Fruit fly (Drosophila melanogaster) whole organism, embryonic: ENCODE data around the gene CG5196.

ENCODE experiments used
- Antp ChIP-seq: fragments of 200-800 bp; sonication (Bioruptor generic); optimal IDR thresholded peaks from 3 replicates; lab custom pipeline; 2016; ENCODE audit warnings: missing biosample characterization, missing genetic modification characterization
- Bteb2 ChIP-seq: fragments of 200-800 bp; sonication (Bioruptor generic); optimal IDR thresholded peaks from 2 replicates; lab custom pipeline; 2016; ENCODE audit warnings: missing biosample characterization, missing genetic modification characterization
- CG10543 ChIP-seq: fragments of 200-800 bp; sonication (Bioruptor generic); optimal IDR thresholded peaks from 3 replicates; lab custom pipeline; 2017; ENCODE audit warnings: missing biosample characterization, mild to moderate bottlenecking, missing genetic modification characterization, moderate library complexity
- CG12769 ChIP-seq: fragments of 200-800 bp; sonication (Bioruptor generic); optimal IDR thresholded peaks from 2 replicates; lab custom pipeline; 2019; ENCODE audit warnings: missing biosample characterization, mild to moderate bottlenecking, missing genetic modification characterization, moderate library complexity
- CG13287 ChIP-seq: fragments of 200-800 bp; sonication (Bioruptor generic); IDR thresholded peaks from 2 replicates; pipeline ENCODE4 v1.3.6; 2022; ENCODE audit warnings: missing biosample characterization, missing genetic modification characterization; ENCODE audit not compliant: partially characterized antibody
- CG13894 ChIP-seq: fragments of 200-800 bp; sonication (Bioruptor generic); optimal IDR thresholded peaks from 3 replicates; lab custom pipeline; 2018; ENCODE audit warnings: missing biosample characterization, mild to moderate bottlenecking, missing genetic modification characterization, moderate library complexity
- CG14050 ChIP-seq: fragments of 200-800 bp; sonication (Bioruptor generic); IDR thresholded peaks from 3 replicates; pipeline ENCODE4 v1.3.6; 2022; ENCODE audit warnings: missing biosample characterization, missing genetic modification characterization
- CG14710 ChIP-seq: fragments of 200-800 bp; sonication (Bioruptor generic); optimal IDR thresholded peaks from 3 replicates; lab custom pipeline; 2019; ENCODE audit warnings: missing biosample characterization, mild to moderate bottlenecking, missing genetic modification characterization, moderate library complexity
- CG17359 ChIP-seq: fragments of 200-800 bp; sonication (Bioruptor generic); optimal IDR thresholded peaks from 3 replicates; lab custom pipeline; 2018; ENCODE audit warnings: missing biosample characterization, mild to moderate bottlenecking, missing genetic modification characterization, moderate library complexity
- CG18011 ChIP-seq: fragments of 200-800 bp; sonication (Bioruptor generic); optimal IDR thresholded peaks from 2 replicates; lab custom pipeline; 2017; ENCODE audit warnings: missing biosample characterization, missing genetic modification characterization, mild to moderate bottlenecking, moderate library complexity, missing genotype
- CG18476 ChIP-seq: fragments of 200-800 bp; sonication (Bioruptor generic); optimal IDR thresholded peaks from 2 replicates; lab custom pipeline; 2016; ENCODE audit warnings: missing biosample characterization, mild to moderate bottlenecking, missing genetic modification characterization
- CG32532 ChIP-seq: fragments of 200-800 bp; sonication (Bioruptor generic); IDR thresholded peaks from 2 replicates; pipeline ENCODE4 v1.3.6; 2022; ENCODE audit warnings: missing biosample characterization, missing genetic modification characterization
- CG34422 ChIP-seq: fragments of 200-800 bp; sonication (Bioruptor generic); IDR thresholded peaks from 3 replicates; pipeline ENCODE4 v1.3.6; 2022; ENCODE audit warnings: missing biosample characterization, missing genetic modification characterization
- CG7372 ChIP-seq: fragments of 200-800 bp; sonication (Bioruptor generic); IDR thresholded peaks from 2 replicates; pipeline ENCODE4 v1.3.6; 2022; ENCODE audit warnings: missing biosample characterization, missing genetic modification characterization
- CG7839 ChIP-seq: fragments of 200-800 bp; sonication (Bioruptor generic); optimal IDR thresholded peaks from 3 replicates; lab custom pipeline; 2018; ENCODE audit warnings: missing biosample characterization, mild to moderate bottlenecking, missing genetic modification characterization, moderate library complexity
- CG9876 ChIP-seq: fragments of 200-800 bp; sonication (Bioruptor generic); optimal IDR thresholded peaks from 2 replicates; lab custom pipeline; 2016; ENCODE audit warnings: missing biosample characterization, missing genetic modification characterization
- Dek ChIP-seq: fragments of 200-800 bp; sonication (Bioruptor generic); optimal IDR thresholded peaks from 3 replicates; lab custom pipeline; 2019; ENCODE audit warnings: missing biosample characterization, mild to moderate bottlenecking, missing genetic modification characterization, moderate library complexity
- Ets65A ChIP-seq: fragments of 200-800 bp; sonication (Bioruptor generic); peaks from one replicate; lab custom pipeline; 2016; ENCODE audit warnings: missing biosample characterization, missing genetic modification characterization
- H15 ChIP-seq: fragments of 200-800 bp; sonication (Bioruptor generic); IDR thresholded peaks from 3 replicates; pipeline ENCODE4 v1.3.6; 2022; ENCODE audit warnings: missing biosample characterization, missing genetic modification characterization
- HLH3B ChIP-seq: fragments of 200-800 bp; sonication (Bioruptor generic); IDR thresholded peaks from 2 replicates; pipeline ENCODE4 v1.3.6; 2022; ENCODE audit warnings: missing biosample characterization, missing genetic modification characterization
- Hr78 ChIP-seq, 2 experiments: fragments of 200-800 bp in 1 of 2; fragments of >200 bp in 1 of 2; sonication (Bioruptor generic) in 1 of 2; optimal IDR thresholded peaks; 2 replicates each; lab custom pipeline; 2017 to 2019; ENCODE audit warnings: missing biosample characterization in 2 of 2, missing genetic modification characterization in 2 of 2, mild to moderate bottlenecking in 1 of 2, moderate library complexity in 1 of 2
- Kr ChIP-seq: fragments of 200-800 bp; sonication (Bioruptor generic); optimal IDR thresholded peaks from 2 replicates; lab custom pipeline; 2017; ENCODE audit warnings: missing biosample characterization, mild to moderate bottlenecking, missing genetic modification characterization
- Mrtf ChIP-seq: fragments of 200-800 bp; sonication (Bioruptor generic); IDR thresholded peaks from 3 replicates; pipeline ENCODE4 v1.3.6; 2022; ENCODE audit warnings: missing biosample characterization, missing genetic modification characterization
- NFAT ChIP-seq: fragments of 200-800 bp; sonication (Bioruptor generic); IDR thresholded peaks from 2 replicates; pipeline ENCODE4 v1.3.6; 2022; ENCODE audit warnings: missing biosample characterization, missing genetic modification characterization
- NfI ChIP-seq: fragments of 200-800 bp; sonication (Bioruptor generic); optimal IDR thresholded peaks from 3 replicates; lab custom pipeline; 2018; ENCODE audit warnings: missing biosample characterization, mild to moderate bottlenecking, missing genetic modification characterization, moderate library complexity
- Opbp ChIP-seq: fragments of 200-800 bp; sonication (Bioruptor generic); IDR thresholded peaks from 3 replicates; pipeline ENCODE4 v1.3.6; 2022; ENCODE audit warnings: missing biosample characterization, missing genetic modification characterization; ENCODE audit not compliant: partially characterized antibody
- Optix ChIP-seq: fragments of 200-800 bp; sonication (Bioruptor generic); IDR thresholded peaks from 3 replicates; pipeline ENCODE4 v1.3.6; 2022; ENCODE audit warnings: missing biosample characterization, missing genetic modification characterization
- Trl ChIP-seq, 3 experiments: fragments of >200 bp in 2 of 3; fragments of 200-800 bp in 1 of 3; sonication (Bioruptor generic) in 1 of 3; optimal IDR thresholded peaks; 2 replicates in 1 of 3; 3 replicates in 2 of 3; lab custom pipeline; 2016 to 2017; ENCODE audit warnings: missing biosample characterization in 1 of 3, missing genetic modification characterization in 1 of 3
- aop ChIP-seq: fragments of 200-800 bp; sonication (Bioruptor generic); IDR thresholded peaks from 2 replicates; pipeline ENCODE4 v1.3.6; 2022; ENCODE audit warnings: missing biosample characterization, missing genetic modification characterization
- ap ChIP-seq: fragments of 200-800 bp; sonication (Bioruptor generic); IDR thresholded peaks from 2 replicates; pipeline ENCODE4 v1.3.6; 2022; ENCODE audit warnings: missing biosample characterization, missing genetic modification characterization
- cg ChIP-seq: fragments of 200-800 bp; sonication (Bioruptor generic); optimal IDR thresholded peaks from 3 replicates; lab custom pipeline; 2019; ENCODE audit warnings: missing biosample characterization, mild to moderate bottlenecking, missing genetic modification characterization, moderate library complexity
- danr ChIP-seq: fragments of 200-800 bp; sonication (Bioruptor generic); IDR thresholded peaks from 2 replicates; pipeline ENCODE4 v1.3.6; 2022; ENCODE audit warnings: missing biosample characterization, missing genetic modification characterization
- emc ChIP-seq: fragments of 200-800 bp; sonication (Bioruptor generic); optimal IDR thresholded peaks from 2 replicates; lab custom pipeline; 2016; ENCODE audit warnings: missing biosample characterization, missing genetic modification characterization
- exex ChIP-seq: fragments of 200-800 bp; sonication (Bioruptor generic); optimal IDR thresholded peaks from 4 replicates; lab custom pipeline; 2018; ENCODE audit warnings: missing biosample characterization, mild to moderate bottlenecking, missing genetic modification characterization, moderate library complexity
- ftz-f1 ChIP-seq: fragments of 200-800 bp; sonication (Bioruptor generic); optimal IDR thresholded peaks from 2 replicates; lab custom pipeline; 2016; ENCODE audit warnings: missing biosample characterization, missing genetic modification characterization
- gcm ChIP-seq: fragments of 200-800 bp; sonication (Bioruptor generic); optimal IDR thresholded peaks from 2 replicates; lab custom pipeline; 2019; ENCODE audit warnings: missing biosample characterization, mild to moderate bottlenecking, missing genetic modification characterization, moderate library complexity
- kni ChIP-seq: fragments of 200-800 bp; sonication (Bioruptor generic); optimal IDR thresholded peaks from 3 replicates; lab custom pipeline; 2017; ENCODE audit warnings: mild to moderate bottlenecking, missing biosample characterization, missing genetic modification reagents, missing genetic modification characterization
- knrl ChIP-seq: fragments of 200-800 bp; sonication (Bioruptor generic); IDR thresholded peaks from 3 replicates; pipeline ENCODE4 v1.3.6; 2022; ENCODE audit warnings: missing biosample characterization, missing genetic modification characterization; ENCODE audit not compliant: partially characterized antibody
- nau ChIP-seq: fragments of 200-800 bp; sonication (Bioruptor generic); optimal IDR thresholded peaks from 3 replicates; lab custom pipeline; 2017; ENCODE audit warnings: missing biosample characterization, mild to moderate bottlenecking, missing genetic modification characterization, missing genetic modification reagents
- nom ChIP-seq: fragments of 200-800 bp; sonication (Bioruptor generic); optimal IDR thresholded peaks from 2 replicates; lab custom pipeline; 2017; ENCODE audit warnings: missing biosample characterization, missing genetic modification characterization, mild to moderate bottlenecking, moderate library complexity, missing genetic modification reagents
- otp ChIP-seq: fragments of 200-800 bp; sonication (Bioruptor generic); IDR thresholded peaks from 3 replicates; pipeline ENCODE4, ENCODE4 v1.3.6; 2022; ENCODE audit warnings: missing biosample characterization, missing genetic modification characterization
- repo ChIP-seq: fragments of 200-800 bp; sonication (Bioruptor generic); optimal IDR thresholded peaks from 2 replicates; lab custom pipeline; 2016; ENCODE audit warnings: missing biosample characterization, missing genetic modification characterization
- ro ChIP-seq: fragments of 200-800 bp; sonication (Bioruptor generic); IDR thresholded peaks from 2 replicates; pipeline ENCODE4 v1.3.6; 2022; ENCODE audit warnings: missing biosample characterization, missing genetic modification characterization
- sd ChIP-seq: fragments of 200-800 bp; sonication (Bioruptor generic); optimal IDR thresholded peaks from 3 replicates; lab custom pipeline; 2018; ENCODE audit warnings: missing biosample characterization, mild to moderate bottlenecking, missing genetic modification characterization, moderate library complexity
- sqz ChIP-seq: fragments of 200-800 bp; sonication (Bioruptor generic); optimal IDR thresholded peaks from 3 replicates; lab custom pipeline; 2018; ENCODE audit warnings: missing biosample characterization, mild to moderate bottlenecking, missing genetic modification characterization
- sug ChIP-seq: fragments of 200-800 bp; optimal IDR thresholded peaks from 2 replicates; lab custom pipeline; 2019; ENCODE audit warnings: missing biosample characterization, mild to moderate bottlenecking, missing genetic modification characterization, moderate library complexity
- unc-4 ChIP-seq: fragments of 200-800 bp; sonication (Bioruptor generic); IDR thresholded peaks from 2 replicates; pipeline ENCODE4 v1.3.6; 2022; ENCODE audit warnings: missing biosample characterization, missing genetic modification characterization; ENCODE audit not compliant: partially characterized antibody

CG5196 gene

DNA sequence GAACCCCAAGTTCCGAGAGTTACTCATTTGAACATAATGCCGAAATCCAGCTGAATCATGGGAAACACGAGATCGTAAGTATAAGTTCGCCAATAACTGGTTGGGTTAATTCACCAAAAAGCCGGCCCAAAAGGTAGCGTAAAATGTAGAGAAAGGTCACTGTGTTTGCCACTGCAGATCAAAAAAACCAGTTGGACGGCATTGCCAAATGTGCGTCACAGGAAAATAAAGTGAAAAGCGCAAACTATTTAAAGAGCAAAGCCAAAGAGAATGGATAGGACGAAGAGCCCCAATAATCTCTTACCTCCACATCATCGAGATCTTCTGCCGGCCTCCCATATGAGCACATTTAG, 37.5 kb upstream of the CG5196 start (continued):
- TF ChIP-seq CG10543 (GFP tag; lab: Kevin White, UChicago) (peak; percentile 36), CG7839 (tag; lab: Kevin White, UChicago) (no peak), danr (GFP tag; lab: Robert Waterston, UW) (no peak), NFAT (GFP tag; lab: Robert Waterston, UW) (no peak), Antp (GFP tag; lab: Kevin White, UChicago) (no peak), Optix (GFP tag; lab: Robert Waterston, UW) (no peak), CG18011 (GFP tag; lab: Kevin White, UChicago) (no peak), kni (GFP tag; lab: Kevin White, UChicago) (no peak), NfI (GFP tag; lab: Kevin White, UChicago) (no peak), CG13894 (tag; lab: Kevin White, UChicago) (peak; percentile 97), CG32532 (GFP tag; lab: Robert Waterston, UW) (no peak), Hr78 (GFP tag; optimal IDR thresholded peaks at IDR 0.05; lab: Kevin White, UChicago) (peak in 1 of 2 experiments; percentile 61), repo (GFP tag; lab: Kevin White, UChicago) (no peak)

DNA sequence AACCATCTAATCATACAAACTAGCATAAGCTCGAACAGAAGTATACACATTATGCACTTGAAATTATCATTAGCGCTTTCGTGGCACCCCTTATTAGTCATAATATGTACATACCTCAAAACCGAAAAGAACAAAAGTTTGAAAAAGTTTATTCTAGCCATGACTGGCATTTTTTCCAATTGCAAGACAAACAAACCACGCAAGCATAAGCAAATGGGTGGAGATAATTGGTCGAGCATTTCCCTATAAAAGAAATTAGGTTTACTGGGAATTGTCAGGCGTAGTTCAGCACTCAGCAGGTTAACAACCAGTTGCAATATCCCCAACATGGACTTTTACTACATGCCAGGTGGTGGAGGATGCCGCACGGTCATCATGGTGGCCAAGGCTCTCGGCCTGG, 36.4 kb upstream of the CG5196 start, which contains the start of gene GstD2:
GstD2 (plus strand) TSS at position 301 of the 400 bp plus-strand sequence.
- TF ChIP-seq Ets65A (GFP tag; lab: Kevin White, UChicago) (peak; percentile 15), CG34422 (GFP tag; lab: Robert Waterston, UW) (no peak), CG7372 (GFP tag; lab: Robert Waterston, UW) (no peak), exex (peak; percentile 28), H15 (GFP tag; lab: Robert Waterston, UW) (peak; percentile 30; the same call in 1 of the 3 replicates)

DNA sequence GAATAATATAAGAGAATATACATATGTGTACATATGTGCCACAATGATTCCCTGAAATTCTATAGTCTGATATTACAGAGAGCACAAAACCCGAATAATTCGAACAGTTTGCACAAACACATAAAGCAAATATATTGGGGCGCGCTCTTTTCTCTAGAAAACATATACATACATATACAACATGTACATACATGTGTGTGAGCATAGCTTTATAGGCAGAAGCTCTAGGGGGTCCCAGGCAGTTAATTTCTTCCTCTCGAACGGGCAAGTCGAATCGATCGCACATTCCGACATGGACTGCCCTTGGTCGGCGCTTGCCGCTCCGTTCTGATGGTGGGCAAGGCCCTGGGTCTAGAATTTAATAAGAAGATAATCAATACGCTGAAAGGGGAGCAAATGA, 35.3 kb upstream of the CG5196 start, which contains the start of gene GstD3:
GstD3 (plus strand) TSS at position 269 of the 400 bp plus-strand sequence.
- TF ChIP-seq Dek (tag; lab: Kevin White, UChicago): no peak
- TF ChIP-seq CG18476 (GFP tag; lab: Kevin White, UChicago): no peak
- TF ChIP-seq cg (GFP tag; lab: Kevin White, UChicago): peak; percentile 65
- no peak for TF ChIP-seq ro (GFP tag; lab: Robert Waterston, UW)
- TF ChIP-seq CG7839 (tag; lab: Kevin White, UChicago): no peak
- no peak for TF ChIP-seq unc-4 (GFP tag; lab: Robert Waterston, UW)
- no peak for TF ChIP-seq HLH3B (GFP tag; lab: Robert Waterston, UW)
- TF ChIP-seq CG14050: no peak
- TF ChIP-seq CG12769 (tag; lab: Kevin White, UChicago): peak; percentile 4
- TF ChIP-seq ftz-f1 (GFP tag; lab: Kevin White, UChicago): no peak
- TF ChIP-seq nom (GFP tag; lab: Kevin White, UChicago): peak; percentile 15
- TF ChIP-seq Mrtf (GFP tag; lab: Robert Waterston, UW): no peak
- TF ChIP-seq ap: no peak
- no peak for TF ChIP-seq kni (GFP tag; lab: Kevin White, UChicago)
- TF ChIP-seq CG34422 (GFP tag; lab: Robert Waterston, UW): no peak
- TF ChIP-seq Bteb2 (GFP tag; lab: Kevin White, UChicago): no peak
- no peak for TF ChIP-seq sqz (GFP tag; lab: Kevin White, UChicago)
- TF ChIP-seq Opbp: peak; percentile 15; the same call in 1 of the 3 replicates
- TF ChIP-seq CG14710 (tag; lab: Kevin White, UChicago): no peak
- TF ChIP-seq CG17359 (tag; lab: Kevin White, UChicago): no peak
- TF ChIP-seq Kr (GFP tag; lab: Kevin White, UChicago): no peak
- no peak for TF ChIP-seq CG13287 (GFP tag; lab: Robert Waterston, UW)
- no peak for TF ChIP-seq knrl (GFP tag; lab: Robert Waterston, UW)
- TF ChIP-seq aop (GFP tag; lab: Robert Waterston, UW): no peak
- no peak for TF ChIP-seq CG9876 (GFP tag; lab: Kevin White, UChicago)
- no peak for TF ChIP-seq otp
- no peak for TF ChIP-seq sd (tag; lab: Kevin White, UChicago)
- TF ChIP-seq gcm (GFP tag; lab: Kevin White, UChicago): no peak
- peak; percentile 94 for TF ChIP-seq sug (tag; lab: Kevin White, UChicago)
- TF ChIP-seq emc (GFP tag; lab: Kevin White, UChicago): no peak
- no peak for TF ChIP-seq nau (GFP tag; lab: Kevin White, UChicago)
- peak; percentile 12 to 31 for TF ChIP-seq Trl (optimal IDR thresholded peaks at IDR 0.05; lab: Kevin White, UChicago)
- TF ChIP-seq Trl (GFP tag; optimal IDR thresholded peaks at IDR 0.05; lab: Kevin White, UChicago): no peak
